Fruit fly (Drosophila melanogaster): Measurements from ENCODE around the gene SPE.

The SPE gene

DNA sequence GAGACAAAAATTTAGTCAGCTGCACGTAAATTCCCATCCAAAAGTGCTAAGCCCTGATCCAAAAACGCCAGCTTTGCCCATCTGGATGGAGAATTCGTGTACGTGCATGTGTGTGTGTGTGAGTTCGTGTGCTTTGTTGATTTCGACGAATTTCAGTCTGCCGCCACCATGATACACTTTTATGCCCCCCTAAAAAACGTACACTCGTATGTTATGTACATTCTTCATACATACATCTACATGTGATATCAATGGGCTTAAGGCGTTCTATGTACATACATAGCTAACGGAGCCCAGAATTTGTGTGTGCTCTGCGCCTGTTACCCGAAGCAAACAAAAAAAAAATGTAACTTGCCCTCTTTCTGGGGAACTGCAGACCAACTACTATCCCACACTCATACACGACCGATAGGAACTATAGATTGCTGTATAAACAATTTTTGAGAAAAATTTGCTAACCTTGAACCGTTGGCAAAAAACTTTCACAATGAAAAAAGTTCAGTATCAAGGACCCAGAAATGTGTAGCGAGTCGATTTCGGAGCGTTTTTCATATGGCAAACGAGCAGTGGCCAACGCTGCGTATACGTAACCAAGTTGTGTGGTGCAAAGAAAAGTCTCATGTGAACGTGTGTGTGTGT lies 39.8 kb downstream of the SPE start (continued):
- TF ChIP-seq abd-A (tag; optimal IDR thresholded peaks at IDR 0.05) (peak; percentile 71), GATAe (GFP tag; conservative IDR thresholded peaks at IDR 0.05) (no peak), CG9797 (GFP tag; optimal IDR thresholded peaks at IDR 0.05) (no peak), Opbp (GFP tag; IDR thresholded peaks at IDR 0.05; ENCODE audit: partially characterized antibody) (no peak), jing (GFP tag; optimal IDR thresholded peaks at IDR 0.05) (no peak), CG11696 (GFP tag; IDR thresholded peaks at IDR 0.05) (no peak), CG14965 (GFP tag; optimal IDR thresholded peaks at IDR 0.05; ENCODE audit: borderline replicate concordance) (no peak), danr (GFP tag; IDR thresholded peaks at IDR 0.05) (no peak), crol (GFP tag; IDR thresholded peaks at IDR 0.05) (no peak), ewg (GFP tag; optimal IDR thresholded peaks at IDR 0.05) (no peak), kay (GFP tag; optimal IDR thresholded peaks at IDR 0.05) (no peak), Fer1 (GFP tag; optimal IDR thresholded peaks at IDR 0.05) (peak; percentile 60), Scr (GFP tag; IDR thresholded peaks at IDR 0.05; ENCODE audit: partially characterized antibody) (peak; percentile 21; the same call in 1 of the 2 replicates), CG7372 (GFP tag; IDR thresholded peaks at IDR 0.05) (peak; percentile 49; the same call in 1 of the 2 replicates), CG33557 (GFP tag; optimal IDR thresholded peaks at IDR 0.05) (no peak), CTCF (GFP tag; optimal IDR thresholded peaks at IDR 0.05) (no peak), ham (GFP tag; IDR thresholded peaks at IDR 0.05) (no peak), CG18619 (GFP tag; optimal IDR thresholded peaks at IDR 0.05) (peak; percentile 34), CG5953 (GFP tag; IDR thresholded peaks at IDR 0.05) (no peak), CG8924 (tag; optimal IDR thresholded peaks at IDR 0.05) (no peak), bcd (GFP tag; optimal IDR thresholded peaks at IDR 0.05) (no peak), fd64A (GFP tag; optimal IDR thresholded peaks at IDR 0.05) (peak; percentile 42), CG17568 (GFP tag; optimal IDR thresholded peaks at IDR 0.05) (no peak), Elba2 (GFP tag; optimal IDR thresholded peaks at IDR 0.05) (no peak), CG17385 (GFP tag; optimal IDR thresholded peaks at IDR 0.05) (no peak), H2.0 (GFP tag; IDR thresholded peaks at IDR 0.05) (no peak), CG17359 (tag; optimal IDR thresholded peaks at IDR 0.05) (peak; percentile 18), Nf-YA (GFP tag; IDR thresholded peaks at IDR 0.05) (no peak), CrebB (tag; optimal IDR thresholded peaks at IDR 0.05) (peak; percentile 32), odd (GFP tag; optimal IDR thresholded peaks at IDR 0.05) (no peak), Pdp1 (GFP tag; optimal IDR thresholded peaks at IDR 0.05) (peak in 1 of 2 experiments; percentile 51), CG8290 (GFP tag; optimal IDR thresholded peaks at IDR 0.05) (no peak), CG8290 (tag; optimal IDR thresholded peaks at IDR 0.05) (peak in 1 of 2 experiments; percentile 65), CG34422 (GFP tag; IDR thresholded peaks at IDR 0.05) (no peak), CG4617 (GFP tag; optimal IDR thresholded peaks at IDR 0.05; ENCODE audit: borderline replicate concordance) (no peak), CG18011 (GFP tag; optimal IDR thresholded peaks at IDR 0.05) (no peak), pho (GFP tag; optimal IDR thresholded peaks at IDR 0.05) (peak; percentile 2), Bgb (GFP tag; IDR thresholded peaks at IDR 0.05; ENCODE audit: partially characterized antibody) (no peak), tap (tag; optimal IDR thresholded peaks at IDR 0.05) (no peak), ci (GFP tag; IDR thresholded peaks at IDR 0.05) (peak; percentile 50; the same call in 2 of the 3 replicates), CG31441 (GFP tag; IDR thresholded peaks at IDR 0.05) (no peak), Hr3 (GFP tag; optimal IDR thresholded peaks at IDR 0.05) (no peak), CG17328 (GFP tag; IDR thresholded peaks at IDR 0.05) (no peak), YL-1 (GFP tag; optimal IDR thresholded peaks at IDR 0.05) (no peak), CG12659 (GFP tag; optimal IDR thresholded peaks at IDR 0.05) (no peak), seq (GFP tag; IDR thresholded peaks at IDR 0.05) (no peak), Sry-β (GFP tag; optimal IDR thresholded peaks at IDR 0.05) (no peak), CG13296 (GFP tag; optimal IDR thresholded peaks at IDR 0.05) (peak; percentile 61), CG14710 (tag; optimal IDR thresholded peaks at IDR 0.05) (no peak), Lim3 (GFP tag; IDR thresholded peaks at IDR 0.05) (no peak), CG17829 (tag; optimal IDR thresholded peaks at IDR 0.05) (no peak)
